Worm (Caenorhabditis elegans) whole organism, L2 larva: ENCODE data around the gene W04G3.12.

Source experiments
- alr-1 ChIP-seq: fragments of 150-350 bp; optimal IDR thresholded peaks from 2 replicates; lab custom pipeline; 2014; ENCODE audit warnings: missing biosample characterization, missing genetic modification characterization
- aly-2 ChIP-seq: fragments of 150-350 bp; optimal IDR thresholded peaks from 2 replicates; lab custom pipeline; 2014; ENCODE audit warnings: missing biosample characterization, missing genetic modification characterization
- ama-1 ChIP-seq: fragments of 150-350 bp; optimal IDR thresholded peaks from 2 replicates; lab custom pipeline; 2018; ENCODE audit warnings: inconsistent platforms
- ceh-82 ChIP-seq: fragments of 150-350 bp; optimal IDR thresholded peaks from 2 replicates; lab custom pipeline; 2014; ENCODE audit warnings: missing biosample characterization, missing genetic modification characterization
- egl-27 ChIP-seq: sonication (generic microtip); optimal IDR thresholded peaks from 3 replicates; lab custom pipeline; 2017; ENCODE audit warnings: missing biosample characterization, missing genetic modification reagents, missing genetic modification characterization
- elt-3 ChIP-seq: sonication (generic microtip); optimal IDR thresholded peaks from 2 replicates; lab custom pipeline; 2017; ENCODE audit warnings: missing biosample characterization, missing genetic modification characterization
- lsy-2 ChIP-seq, 2 experiments: fragments of 150-350 bp in 1 of 2; sonication (generic microtip) in 1 of 2; optimal IDR thresholded peaks; 2 replicates each; lab custom pipeline; 2014 to 2017; ENCODE audit warnings: missing biosample characterization in 2 of 2, missing genetic modification characterization in 2 of 2
- mdl-1 ChIP-seq, 2 experiments: fragments of 150-350 bp in 1 of 2; sonication (generic microtip) in 1 of 2; optimal IDR thresholded peaks; 2 replicates each; lab custom pipeline; 2017; ENCODE audit warnings: missing biosample characterization in 2 of 2, missing genetic modification characterization in 2 of 2
- nhr-12 ChIP-seq: fragments of 150-350 bp; optimal IDR thresholded peaks from 2 replicates; lab custom pipeline; 2014; ENCODE audit warnings: missing biosample characterization, missing genetic modification characterization
- nhr-25 ChIP-seq: fragments of 150-350 bp; sonication (generic microtip); optimal IDR thresholded peaks from 3 replicates; lab custom pipeline; 2014; ENCODE audit warnings: missing biosample characterization, missing genetic modification characterization
- skn-1 ChIP-seq: sonication (generic microtip); optimal IDR thresholded peaks from 2 replicates; lab custom pipeline; 2017; ENCODE audit warnings: missing biosample characterization, missing genetic modification characterization
- unc-55 ChIP-seq: fragments of 150-350 bp; sonication (generic microtip); optimal IDR thresholded peaks from 3 replicates; lab custom pipeline; 2014; ENCODE audit warnings: missing biosample characterization, missing genetic modification reagents, missing genetic modification characterization

ce11 chrX:11059744-11060143 is 16.9 kb downstream of the W04G3.12 start, which contains the start of gene lpr-6:
- TF ChIP-seq ama-1: no peak
- no peak for TF ChIP-seq aly-2 (tag; lab: Kevin White, UChicago)
- no peak for TF ChIP-seq lsy-2 (tag; optimal IDR thresholded peaks at IDR 0.05; lab: Kevin White, UChicago)
- no peak for TF ChIP-seq ceh-82 (tag; lab: Kevin White, UChicago)
- no peak for TF ChIP-seq egl-27 (tag; lab: Kevin White, UChicago)
- TF ChIP-seq unc-55 (GFP tag; lab: Kevin White, UChicago): no peak
- no peak for TF ChIP-seq nhr-12
- no peak for TF ChIP-seq skn-1 (tag; lab: Kevin White, UChicago)
- TF ChIP-seq mdl-1 (tag; optimal IDR thresholded peaks at IDR 0.05; lab: Kevin White, UChicago): no peak
- no peak for TF ChIP-seq nhr-25 (tag; lab: Kevin White, UChicago)
- TF ChIP-seq elt-3 (tag; lab: Kevin White, UChicago): no peak
- no peak for TF ChIP-seq alr-1
